Worm (Caenorhabditis elegans) whole organism, L4/young adult: ENCODE data around the gene T28H10.2.

ENCODE experiments used
- W03F9.2 ChIP-seq: fragments of 150-350 bp; optimal IDR thresholded peaks from 2 replicates; lab custom pipeline; 2014; ENCODE audit warnings: missing biosample characterization, missing genetic modification characterization
- dao-5 ChIP-seq: sonication (generic microtip); optimal IDR thresholded peaks from 2 replicates; lab custom pipeline; 2016; ENCODE audit warnings: missing genotype, missing genetic modification characterization, moderate library complexity, missing compliant biosample characterization
- him-1 ChIP-seq: sonication (generic microtip); optimal IDR thresholded peaks from 2 replicates; lab custom pipeline; 2016; ENCODE audit warnings: missing genotype, missing genetic modification reagents, missing genetic modification characterization, missing compliant biosample characterization

DNA sequence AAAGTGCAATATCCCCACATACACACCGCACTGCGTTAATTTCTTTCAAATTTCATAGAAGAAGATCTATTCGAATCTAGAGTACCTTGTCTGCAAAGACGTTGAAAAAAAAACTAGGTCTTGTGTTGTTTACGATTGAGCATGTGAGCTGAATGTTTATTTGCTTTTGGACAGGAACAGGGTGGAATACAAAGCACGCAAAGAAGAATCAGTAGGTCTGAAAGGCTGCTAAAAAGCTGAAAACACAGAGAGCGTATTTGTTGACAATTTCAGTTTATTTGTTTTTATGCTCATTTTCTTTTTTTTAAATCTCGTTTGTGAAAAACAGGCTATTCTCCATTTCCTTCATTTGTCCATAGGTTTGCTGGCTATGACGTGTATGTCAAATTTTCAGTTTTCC lies 22.2 kb upstream of the T28H10.2 start:
- TF ChIP-seq W03F9.2 (tag; lab: Kevin White, UChicago) (no peak), dao-5 (tag; lab: Kevin White, UChicago) (no peak), him-1 (tag; lab: Kevin White, UChicago) (no peak)
